Worm (Caenorhabditis elegans): ENCODE data around the gene srj-8.

ce11 chrV:3208940-3209339 is 38.7 kb upstream of the srj-8 start:
- TF ChIP-seq ZK546.5 (tag; optimal IDR thresholded peaks at IDR 0.05) (no peak), aly-2 (tag; optimal IDR thresholded peaks at IDR 0.05) (no peak), ama-1 (optimal IDR thresholded peaks at IDR 0.05) (no peak), nhr-76 (tag; optimal IDR thresholded peaks at IDR 0.05) (no peak), jun-1 (tag; optimal IDR thresholded peaks at IDR 0.05) (no peak), pha-4 (GFP tag; IDR thresholded peaks at IDR 0.05) (no peak), pha-4 (tag; optimal IDR thresholded peaks at IDR 0.05) (no peak), nhr-11 (tag; optimal IDR thresholded peaks at IDR 0.05) (no peak), nhr-77 (tag; optimal IDR thresholded peaks at IDR 0.05) (no peak), lin-13 (GFP tag; optimal IDR thresholded peaks at IDR 0.05) (no peak), unc-62 (GFP tag; optimal IDR thresholded peaks at IDR 0.05 in 1 of 2) (peak in 1 of 2 experiments; percentile 82), unc-62 (tag; optimal IDR thresholded peaks at IDR 0.05) (no peak), mdl-1 (tag; optimal IDR thresholded peaks at IDR 0.05) (no peak), nhr-28 (tag; optimal IDR thresholded peaks at IDR 0.05) (no peak)
